Fruit fly (Drosophila melanogaster) whole organism, embryonic: Measurements from ENCODE around the gene CG13385.

Source experiments
- CG16815 ChIP-seq: fragments of 200-800 bp; sonication (Bioruptor generic); optimal IDR thresholded peaks from 3 replicates; lab custom pipeline; 2017; ENCODE audit warnings: missing biosample characterization, mild to moderate bottlenecking, missing genetic modification characterization
- CG2199 ChIP-seq: fragments of 200-800 bp; sonication (Bioruptor generic); IDR thresholded peaks from 3 replicates; pipeline ENCODE4 v1.3.6; 2022; ENCODE audit warnings: missing biosample characterization, missing genetic modification characterization
- CG6654 ChIP-seq: fragments of 200-800 bp; sonication (Bioruptor generic); optimal IDR thresholded peaks from 2 replicates; lab custom pipeline; 2017; ENCODE audit warnings: missing biosample characterization, mild to moderate bottlenecking, missing genetic modification characterization
- Hey ChIP-seq: fragments of 200-800 bp; sonication (Bioruptor generic); optimal IDR thresholded peaks from 3 replicates; lab custom pipeline; 2018; ENCODE audit warnings: missing biosample characterization, mild to moderate bottlenecking, missing genetic modification characterization
- Neu2 ChIP-seq: fragments of 200-800 bp; sonication (Bioruptor generic); optimal IDR thresholded peaks from 3 replicates; lab custom pipeline; 2016; ENCODE audit warnings: missing biosample characterization, missing genetic modification characterization, borderline replicate concordance
- crc ChIP-seq: fragments of 200-800 bp; sonication (Bioruptor generic); optimal IDR thresholded peaks from 2 replicates; lab custom pipeline; 2016; ENCODE audit warnings: missing biosample characterization, missing genetic modification characterization
- scrt ChIP-seq: fragments of 200-800 bp; sonication (Bioruptor generic); optimal IDR thresholded peaks from 2 replicates; lab custom pipeline; 2018; ENCODE audit warnings: missing biosample characterization, mild to moderate bottlenecking, missing genetic modification characterization, moderate library complexity
- slbo ChIP-seq: fragments of 200-800 bp; sonication (Bioruptor generic); IDR thresholded peaks from 2 replicates; pipeline ENCODE4 v1.3.6; 2022; ENCODE audit warnings: missing biosample characterization, missing genetic modification characterization

DNA sequence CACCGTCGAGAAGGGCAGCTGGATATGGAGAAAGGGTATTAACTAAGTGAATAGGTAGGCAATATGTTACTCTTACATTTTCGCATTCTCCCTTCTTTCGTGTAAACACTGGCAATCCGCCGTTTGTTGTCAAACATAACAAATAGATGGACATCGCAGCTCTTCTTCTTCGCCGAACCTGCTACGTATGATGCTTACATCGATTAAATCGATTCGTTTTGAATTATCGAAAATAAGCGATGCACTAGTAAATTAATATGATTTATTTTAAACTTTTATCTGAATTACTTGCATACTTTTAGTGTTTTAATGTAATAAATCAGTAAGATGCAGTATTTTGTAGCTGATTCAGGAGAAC, 6.5 kb downstream of the CG13385 start, which contains the start of gene fy:
- TF ChIP-seq Hey (tag; lab: Kevin White, UChicago): no peak
- no peak for TF ChIP-seq CG2199
- no peak for TF ChIP-seq CG16815 (GFP tag; lab: Kevin White, UChicago)
- no peak for TF ChIP-seq CG6654 (GFP tag; lab: Kevin White, UChicago)
- no peak for TF ChIP-seq slbo (GFP tag; lab: Robert Waterston, UW)
- TF ChIP-seq crc (GFP tag; lab: Kevin White, UChicago): no peak
- TF ChIP-seq Neu2 (GFP tag; lab: Kevin White, UChicago): no peak
- TF ChIP-seq scrt (GFP tag; lab: Kevin White, UChicago): no peak
